Worm (Caenorhabditis elegans) whole organism, L1 larva: ENCODE measurements around the gene fbxa-1.

Experiments used
- F16B12.6 ChIP-seq: fragments of 150-350 bp; optimal IDR thresholded peaks from 2 replicates; lab custom pipeline; 2014; ENCODE audit warnings: missing biosample characterization, missing genetic modification characterization
- alr-1 ChIP-seq: fragments of 200-800 bp; sonication (Bioruptor generic); optimal IDR thresholded peaks from 2 replicates; lab custom pipeline; 2018; ENCODE audit warnings: borderline replicate concordance, mild to moderate bottlenecking, missing genetic modification characterization, missing compliant biosample characterization
- aly-2 ChIP-seq: fragments of 150-350 bp; optimal IDR thresholded peaks from 2 replicates; lab custom pipeline; 2014; ENCODE audit warnings: missing biosample characterization, missing genetic modification characterization
- ceh-82 ChIP-seq, 3 experiments: fragments of 150-350 bp in 1 of 3; sonication (generic microtip) in 2 of 3; optimal IDR thresholded peaks; 2 replicates each; lab custom pipeline; 2014 to 2017; ENCODE audit warnings: missing biosample characterization in 3 of 3, missing genetic modification characterization in 3 of 3
- ceh-90 ChIP-seq: sonication (generic microtip); optimal IDR thresholded peaks from 2 replicates; lab custom pipeline; 2016; ENCODE audit warnings: missing genetic modification characterization, missing compliant biosample characterization
- dpl-1 ChIP-seq, 3 experiments: fragments of 150-350 bp in 2 of 3; sonication (generic microtip) in 1 of 3; optimal IDR thresholded peaks; 2 replicates each; lab custom pipeline; 2014 to 2017; ENCODE audit warnings: missing biosample characterization in 3 of 3, missing genetic modification characterization in 3 of 3, missing genetic modification reagents in 3 of 3
- dsc-1 ChIP-seq: sonication (generic microtip); optimal IDR thresholded peaks from 2 replicates; lab custom pipeline; 2016; ENCODE audit warnings: mild to moderate bottlenecking, missing genetic modification characterization, missing compliant biosample characterization
- efl-1 ChIP-seq, 4 experiments: fragments of 150-350 bp; optimal IDR thresholded peaks in 3 of 4; peaks in 1 of 4; 1 replicate in 1 of 4; 2 replicates in 3 of 4; lab custom pipeline; 2014; ENCODE audit warnings: missing biosample characterization in 2 of 4, missing genetic modification characterization in 2 of 4, missing genetic modification reagents in 2 of 4
- efl-3 ChIP-seq: fragments of 200-800 bp; sonication (Bioruptor generic); optimal IDR thresholded peaks from 2 replicates; lab custom pipeline; 2018; ENCODE audit warnings: mild to moderate bottlenecking, missing genetic modification characterization, missing compliant biosample characterization
- egl-13 ChIP-seq: sonication (generic microtip); optimal IDR thresholded peaks from 2 replicates; lab custom pipeline; 2016; ENCODE audit warnings: missing genotype, missing genetic modification reagents, missing genetic modification characterization, missing compliant biosample characterization
- elt-3 ChIP-seq, 6 experiments: fragments of 150-350 bp in 1 of 6; sonication (generic microtip); optimal IDR thresholded peaks; 2 replicates each; lab custom pipeline; 2017 to 2018; ENCODE audit warnings: missing biosample characterization in 6 of 6, missing genetic modification characterization in 6 of 6, inconsistent platforms in 1 of 6
- fkh-8 ChIP-seq: sonication (generic microtip); optimal IDR thresholded peaks from 2 replicates; lab custom pipeline; 2016; ENCODE audit warnings: mild to moderate bottlenecking, missing genetic modification characterization, missing compliant biosample characterization
- hlh-17 ChIP-seq: fragments of 200-800 bp; sonication (Bioruptor generic); optimal IDR thresholded peaks from 2 replicates; lab custom pipeline; 2018; ENCODE audit warnings: missing genetic modification characterization, mild to moderate bottlenecking, missing compliant biosample characterization, moderate library complexity, borderline replicate concordance
- hlh-4 ChIP-seq: sonication (generic microtip); optimal IDR thresholded peaks from 2 replicates; lab custom pipeline; 2016; ENCODE audit warnings: mild to moderate bottlenecking, missing genetic modification characterization, missing compliant biosample characterization
- irx-1 ChIP-seq: sonication (generic microtip); optimal IDR thresholded peaks from 2 replicates; lab custom pipeline; 2016; ENCODE audit warnings: missing genetic modification characterization, missing compliant biosample characterization
- isw-1 ChIP-seq: fragments of 200-800 bp; sonication (Bioruptor generic); IDR thresholded peaks from 2 replicates; pipeline ENCODE4 v1.3.6; 2022; ENCODE audit warnings: missing genetic modification characterization, missing compliant biosample characterization
- lin-14 ChIP-seq: fragments of 200-800 bp; sonication (Bioruptor generic); optimal IDR thresholded peaks from 2 replicates; lab custom pipeline; 2018; ENCODE audit warnings: mild to moderate bottlenecking, missing genetic modification characterization, moderate library complexity, missing compliant biosample characterization
- lin-15B ChIP-seq: fragments of 150-350 bp; sonication (generic microtip); optimal IDR thresholded peaks from 3 replicates; lab custom pipeline; 2014; ENCODE audit warnings: missing biosample characterization, missing genetic modification characterization
- lin-35 ChIP-seq, 2 experiments: fragments of 150-350 bp; optimal IDR thresholded peaks; 2 replicates each; lab custom pipeline; 2014; ENCODE audit warnings: missing biosample characterization in 2 of 2, missing genetic modification characterization in 2 of 2, missing genetic modification reagents in 2 of 2
- lir-3 ChIP-seq: sonication (generic microtip); optimal IDR thresholded peaks from 2 replicates; lab custom pipeline; 2016; ENCODE audit warnings: mild to moderate bottlenecking, missing genetic modification characterization, moderate library complexity, missing compliant biosample characterization; ENCODE audit not compliant: poor library complexity
- mab-9 ChIP-seq: fragments of 200-800 bp; sonication (Bioruptor generic); IDR thresholded peaks from 2 replicates; pipeline ENCODE4 v1.3.6; 2022; ENCODE audit warnings: missing genetic modification reagents, missing genetic modification characterization, missing compliant biosample characterization
- mep-1 ChIP-seq: fragments of 150-350 bp; optimal IDR thresholded peaks from 2 replicates; lab custom pipeline; 2014; ENCODE audit warnings: missing biosample characterization, missing genetic modification characterization
- nhr-11 ChIP-seq: fragments of 150-350 bp; optimal IDR thresholded peaks from 2 replicates; lab custom pipeline; 2014; ENCODE audit warnings: missing biosample characterization, missing genetic modification characterization
- nhr-28 ChIP-seq: fragments of 150-350 bp; optimal IDR thresholded peaks from 2 replicates; lab custom pipeline; 2014; ENCODE audit warnings: missing biosample characterization, missing genetic modification characterization
- nhr-47 ChIP-seq: sonication (generic microtip); optimal IDR thresholded peaks from 2 replicates; lab custom pipeline; 2016; ENCODE audit warnings: mild to moderate bottlenecking, missing genetic modification characterization, moderate library complexity, missing compliant biosample characterization
- nhr-71 ChIP-seq: sonication (generic microtip); optimal IDR thresholded peaks from 2 replicates; lab custom pipeline; 2016; ENCODE audit warnings: mild to moderate bottlenecking, missing genetic modification characterization, moderate library complexity, missing compliant biosample characterization
- nhr-77 ChIP-seq: fragments of 150-350 bp; optimal IDR thresholded peaks from 2 replicates; lab custom pipeline; 2014; ENCODE audit warnings: missing biosample characterization, missing genetic modification characterization
- nhr-84 ChIP-seq: sonication (generic microtip); optimal IDR thresholded peaks from 2 replicates; lab custom pipeline; 2017; ENCODE audit warnings: missing biosample characterization, missing genetic modification characterization
- nhr-85 ChIP-seq: sonication (generic microtip); peaks from one replicate; lab custom pipeline; 2016; ENCODE audit warnings: missing genetic modification characterization, inconsistent platforms, missing compliant biosample characterization
- nhr-90 ChIP-seq: sonication (generic microtip); optimal IDR thresholded peaks from 2 replicates; lab custom pipeline; 2016; ENCODE audit warnings: mild to moderate bottlenecking, missing genetic modification characterization, missing compliant biosample characterization; ENCODE audit not compliant: poor library complexity
- pag-3 ChIP-seq: sonication (generic microtip); optimal IDR thresholded peaks from 2 replicates; lab custom pipeline; 2017; ENCODE audit warnings: missing genetic modification characterization, mild to moderate bottlenecking, missing compliant biosample characterization, antibody characterized with exemption, borderline replicate concordance; ENCODE audit not compliant: insufficient read depth
- pax-3 ChIP-seq: fragments of 200-800 bp; sonication (Bioruptor generic); optimal IDR thresholded peaks from 2 replicates; lab custom pipeline; 2018; ENCODE audit warnings: mild to moderate bottlenecking, missing genetic modification characterization, moderate library complexity, missing compliant biosample characterization
- snu-23 ChIP-seq: sonication (generic microtip); optimal IDR thresholded peaks from 2 replicates; lab custom pipeline; 2016; ENCODE audit warnings: missing genetic modification characterization, missing compliant biosample characterization
- sox-4 ChIP-seq: sonication (generic microtip); optimal IDR thresholded peaks from 2 replicates; lab custom pipeline; 2016; ENCODE audit warnings: missing genetic modification characterization, missing compliant biosample characterization
- swsn-7 ChIP-seq: sonication (generic microtip); optimal IDR thresholded peaks from 2 replicates; lab custom pipeline; 2016; ENCODE audit warnings: missing genetic modification characterization, missing compliant biosample characterization
- tbx-2 ChIP-seq: sonication (generic microtip); optimal IDR thresholded peaks from 2 replicates; lab custom pipeline; 2016; ENCODE audit warnings: missing genetic modification characterization, missing compliant biosample characterization
- unc-130 ChIP-seq: fragments of 150-350 bp; optimal IDR thresholded peaks from 2 replicates; lab custom pipeline; 2017; ENCODE audit warnings: missing biosample characterization, missing genetic modification characterization, inconsistent platforms
- unc-86 ChIP-seq: sonication (generic microtip); optimal IDR thresholded peaks from 2 replicates; lab custom pipeline; 2016; ENCODE audit warnings: missing genetic modification characterization, missing compliant biosample characterization
- unc-98 ChIP-seq: fragments of 200-800 bp; sonication (Bioruptor generic); IDR thresholded peaks from 2 replicates; pipeline ENCODE4 v1.3.6; 2022; ENCODE audit warnings: missing genetic modification characterization, missing compliant biosample characterization
- xbp-1 ChIP-seq: sonication (generic microtip); optimal IDR thresholded peaks from 2 replicates; lab custom pipeline; 2016; ENCODE audit warnings: missing genetic modification characterization, missing compliant biosample characterization
- zip-4 ChIP-seq: fragments of 200-800 bp; sonication (Bioruptor generic); optimal IDR thresholded peaks from 2 replicates; lab custom pipeline; 2018; ENCODE audit warnings: mild to moderate bottlenecking, missing genetic modification characterization, moderate library complexity, missing compliant biosample characterization
- ztf-4 ChIP-seq: fragments of 150-350 bp; optimal IDR thresholded peaks from 2 replicates; lab custom pipeline; 2014; ENCODE audit warnings: missing biosample characterization, missing genetic modification characterization

fbxa-1 gene

ce11 chrIII:2308026-2308425 is at the start of gene fbxa-1, which contains the start of gene Y54F10BM.20:
TSS of gene fbxa-1 (minus strand) at chrIII:2308126.
TSS of gene Y54F10BM.20 (plus strand) at chrIII:2308256.
- TF ChIP-seq unc-98 (GFP tag; lab: Robert Waterston, UW) (no peak), elt-3 (tag; optimal IDR thresholded peaks at IDR 0.05; lab: Kevin White, UChicago) (no peak), efl-1 (optimal IDR thresholded peaks at IDR 0.05; lab: Kevin White, UChicago) (no peak), efl-1 (GFP tag; optimal IDR thresholded peaks at IDR 0.05 in 1 of 2; lab: Kevin White, UChicago) (no peak), hlh-17 (GFP tag; lab: Kevin White, UChicago) (no peak), ceh-90 (tag; lab: Kevin White, UChicago) (no peak), aly-2 (tag; lab: Kevin White, UChicago) (no peak)

ce11 chrIII:2349956-2350355 is 42.0 kb upstream of the fbxa-1 start:
- no peak for TF ChIP-seq efl-1 (optimal IDR thresholded peaks at IDR 0.05; lab: Kevin White, UChicago)
- peak in 1 of 2 experiments; percentile 91 for TF ChIP-seq efl-1 (GFP tag; optimal IDR thresholded peaks at IDR 0.05 in 1 of 2; lab: Kevin White, UChicago)
- no peak for TF ChIP-seq alr-1 (tag; lab: Kevin White, UChicago)

ce11 chrIII:2347291-2347690 is 39.4 kb upstream of the fbxa-1 start, which contains the start of gene gip-1:
TSS of gene gip-1 (plus strand) at chrIII:2347591.
- TF ChIP-seq isw-1 (GFP tag; lab: Robert Waterston, UW) (no peak), nhr-85 (tag; lab: Kevin White, UChicago) (peak; percentile 9)

ce11 chrIII:2343273-2343672 is 35.3 kb upstream of the fbxa-1 start, which contains the start of gene phf-5:
TSS of gene phf-5 (plus strand) at chrIII:2343573.
- TF ChIP-seq ztf-4 (tag; lab: Kevin White, UChicago) (no peak), tbx-2 (tag; lab: Kevin White, UChicago) (no peak), nhr-11 (tag; lab: Kevin White, UChicago) (no peak), lin-35 (GFP tag; optimal IDR thresholded peaks at IDR 0.05; lab: Kevin White, UChicago) (no peak), pax-3 (no peak), unc-130 (no peak), unc-98 (GFP tag; lab: Robert Waterston, UW) (no peak), lin-15B (tag; lab: Kevin White, UChicago) (no peak), nhr-90 (tag; lab: Kevin White, UChicago) (no peak), nhr-84 (tag; lab: Kevin White, UChicago) (no peak), efl-3 (GFP tag; lab: Kevin White, UChicago) (no peak), mep-1 (tag; lab: Kevin White, UChicago) (no peak), egl-13 (tag; lab: Kevin White, UChicago) (no peak), fkh-8 (tag; lab: Kevin White, UChicago) (no peak), lir-3 (tag; lab: Kevin White, UChicago) (no peak), sox-4 (tag; lab: Kevin White, UChicago) (no peak), nhr-77 (tag; lab: Kevin White, UChicago) (no peak), dsc-1 (tag; lab: Kevin White, UChicago) (no peak), pag-3 (no peak), nhr-71 (no peak)

- TF ChIP-seq swsn-7 (tag; lab: Kevin White, UChicago) = no peak
- no peak for TF ChIP-seq lin-14
- TF ChIP-seq efl-3 (GFP tag; lab: Kevin White, UChicago) = no peak
- TF ChIP-seq lin-35 (GFP tag; optimal IDR thresholded peaks at IDR 0.05; lab: Kevin White, UChicago) = peak; percentile 91 to 95
- peak; percentile 18 for TF ChIP-seq irx-1 (tag; lab: Kevin White, UChicago)
- TF ChIP-seq nhr-47 (tag; lab: Kevin White, UChicago) = no peak
- peak; percentile 19 for TF ChIP-seq unc-86 (tag; lab: Kevin White, UChicago)
- peak; percentile 94 to 97 for TF ChIP-seq efl-1 (optimal IDR thresholded peaks at IDR 0.05; lab: Kevin White, UChicago)
- peak; percentile 93 to 99 for TF ChIP-seq efl-1 (GFP tag; optimal IDR thresholded peaks at IDR 0.05 in 1 of 2; lab: Kevin White, UChicago)
- TF ChIP-seq tbx-2 (tag; lab: Kevin White, UChicago) = peak; percentile 29
- peak; percentile 54 for TF ChIP-seq lin-15B (tag; lab: Kevin White, UChicago)
- no peak for TF ChIP-seq snu-23 (GFP tag; lab: Kevin White, UChicago)
- no peak for TF ChIP-seq zip-4 (GFP tag; lab: Kevin White, UChicago)
- TF ChIP-seq F16B12.6 = peak; percentile 52
- TF ChIP-seq mab-9 (GFP tag; lab: Robert Waterston, UW) = no peak
- no peak for TF ChIP-seq nhr-28 (tag; lab: Kevin White, UChicago)
- TF ChIP-seq dpl-1 (GFP tag; optimal IDR thresholded peaks at IDR 0.05; lab: Kevin White, UChicago) = peak; percentile 89 to 92 (median 90)
- TF ChIP-seq ceh-82 (tag; optimal IDR thresholded peaks at IDR 0.05; lab: Kevin White, UChicago) = peak in 1 of 3 experiments; percentile 41
- TF ChIP-seq xbp-1 (tag; lab: Kevin White, UChicago) = peak; percentile 42
- no peak for TF ChIP-seq hlh-4
Observed at ce11 chrIII:2331033-2331625, 23.2 kb upstream of the fbxa-1 start, which contains the start of the genes Y54F10BM.13 and ppm-1.D. TSS of gene Y54F10BM.13 (minus strand) at chrIII:2331083. TSS of gene ppm-1.D (plus strand) at chrIII:2331572.
